Fruit fly (Drosophila melanogaster) whole organism, adult: ENCODE results near the gene CG7557.

ENCODE experiments used
- CG11617 ChIP-seq: fragments of 200-800 bp; sonication (Bioruptor generic); optimal IDR thresholded peaks from 2 replicates; lab custom pipeline; 2017; ENCODE audit warnings: mild to moderate bottlenecking, missing biosample characterization, missing genetic modification reagents, missing genetic modification characterization
- CG12768 ChIP-seq: fragments of 200-800 bp; sonication (Bioruptor generic); optimal IDR thresholded peaks from 2 replicates; lab custom pipeline; 2017; ENCODE audit warnings: missing biosample characterization, missing genetic modification characterization, mild to moderate bottlenecking, moderate library complexity, missing genetic modification reagents
- CG14711 ChIP-seq: fragments of 200-800 bp; sonication (Bioruptor generic); optimal IDR thresholded peaks from 2 replicates; lab custom pipeline; 2018; ENCODE audit warnings: missing biosample characterization, mild to moderate bottlenecking, missing genetic modification characterization, moderate library complexity
- CG1620 ChIP-seq: fragments of 200-800 bp; sonication (Bioruptor generic); optimal IDR thresholded peaks from 2 replicates; lab custom pipeline; 2016; ENCODE audit warnings: missing biosample characterization, missing genetic modification characterization
- CG33017 ChIP-seq: fragments of 200-800 bp; sonication (Bioruptor generic); optimal IDR thresholded peaks from 2 replicates; lab custom pipeline; 2018; ENCODE audit warnings: missing biosample characterization, mild to moderate bottlenecking, missing genetic modification characterization, moderate library complexity
- CG5204 ChIP-seq: fragments of 200-800 bp; sonication (Bioruptor generic); optimal IDR thresholded peaks from 2 replicates; lab custom pipeline; 2016; ENCODE audit warnings: missing biosample characterization, missing genetic modification characterization
- CG7045 ChIP-seq: fragments of 200-800 bp; sonication (Bioruptor generic); optimal IDR thresholded peaks from 2 replicates; lab custom pipeline; 2017; ENCODE audit warnings: missing biosample characterization, mild to moderate bottlenecking, missing genetic modification characterization
- CG7101 ChIP-seq: fragments of 200-800 bp; sonication (Bioruptor generic); optimal IDR thresholded peaks from 2 replicates; lab custom pipeline; 2018; ENCODE audit warnings: missing biosample characterization, mild to moderate bottlenecking, missing genetic modification characterization, moderate library complexity
- Clk ChIP-seq: fragments of 200-800 bp; sonication (Bioruptor generic); optimal IDR thresholded peaks from 2 replicates; lab custom pipeline; 2017; ENCODE audit warnings: missing biosample characterization, missing genetic modification characterization
- Crg-1 ChIP-seq: fragments of 200-800 bp; sonication (Bioruptor generic); optimal IDR thresholded peaks from 2 replicates; lab custom pipeline; 2016; ENCODE audit warnings: missing biosample characterization, missing genetic modification characterization
- Hr96 ChIP-seq: fragments of 200-800 bp; sonication (Bioruptor generic); optimal IDR thresholded peaks from 2 replicates; lab custom pipeline; 2016; ENCODE audit warnings: missing biosample characterization, missing genetic modification characterization
- Mnt ChIP-seq: fragments of 200-800 bp; sonication (Bioruptor generic); optimal IDR thresholded peaks from 2 replicates; lab custom pipeline; 2016; ENCODE audit warnings: missing biosample characterization, mild to moderate bottlenecking, missing genetic modification characterization
- bab1 ChIP-seq: fragments of 200-800 bp; sonication (Bioruptor generic); optimal IDR thresholded peaks from 3 replicates; lab custom pipeline; 2019; ENCODE audit warnings: missing biosample characterization, mild to moderate bottlenecking, missing genetic modification characterization, moderate library complexity
- cic ChIP-seq: fragments of 200-800 bp; sonication (Bioruptor generic); optimal IDR thresholded peaks from 2 replicates; lab custom pipeline; 2017; ENCODE audit warnings: missing biosample characterization, mild to moderate bottlenecking, missing genetic modification characterization, moderate library complexity
- cnc ChIP-seq, 2 experiments: fragments of >200 bp; optimal IDR thresholded peaks; 2 replicates each; lab custom pipeline; 2017
- kay ChIP-seq: fragments of 200-800 bp; sonication (Bioruptor generic); peaks from one replicate; lab custom pipeline; 2016; ENCODE audit warnings: missing biosample characterization, missing genetic modification characterization, borderline replicate concordance
- ovo ChIP-seq: fragments of 200-800 bp; sonication (Bioruptor generic); optimal IDR thresholded peaks from 2 replicates; lab custom pipeline; 2016; ENCODE audit warnings: missing biosample characterization, missing genetic modification characterization
- pad ChIP-seq: fragments of 200-800 bp; sonication (Bioruptor generic); optimal IDR thresholded peaks from 3 replicates; lab custom pipeline; 2017; ENCODE audit warnings: missing biosample characterization, missing genetic modification characterization, mild to moderate bottlenecking, moderate library complexity, missing genetic modification reagents
- tj ChIP-seq: fragments of 200-800 bp; sonication (Bioruptor generic); optimal IDR thresholded peaks from 3 replicates; lab custom pipeline; 2017; ENCODE audit warnings: missing biosample characterization, mild to moderate bottlenecking, missing genetic modification characterization, moderate library complexity
- toe ChIP-seq: fragments of 200-800 bp; sonication (Bioruptor generic); optimal IDR thresholded peaks from 2 replicates; lab custom pipeline; 2016; ENCODE audit warnings: missing biosample characterization, missing genetic modification characterization

Gene CG7557

DNA sequence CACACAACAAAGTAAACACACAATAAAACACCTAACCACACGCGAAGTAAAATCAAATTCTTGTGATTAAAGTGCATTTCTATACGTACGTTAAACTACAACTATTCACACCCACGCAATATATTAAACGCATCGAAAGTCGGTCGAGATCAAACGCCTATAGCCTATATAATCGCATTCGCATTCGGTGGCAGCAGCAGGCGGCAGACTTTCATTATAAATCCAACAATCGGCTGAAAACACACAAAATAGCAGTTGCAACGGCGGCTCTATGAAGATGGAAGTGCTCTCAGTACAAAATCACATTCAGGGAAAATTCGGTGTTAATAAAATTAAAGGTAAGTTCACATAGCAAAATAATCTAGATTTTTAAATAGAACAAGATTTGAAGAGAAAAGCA is 43.3 kb downstream of the CG7557 start:
- no peak for TF ChIP-seq cic (GFP tag; lab: Kevin White, UChicago)
- no peak for TF ChIP-seq bab1
- no peak for TF ChIP-seq CG7045
- no peak for TF ChIP-seq Clk
- TF ChIP-seq Crg-1 (GFP tag; lab: Kevin White, UChicago) = no peak
- TF ChIP-seq CG14711 (tag; lab: Kevin White, UChicago) = no peak
- no peak for TF ChIP-seq kay (GFP tag; lab: Kevin White, UChicago)
- no peak for TF ChIP-seq pad (GFP tag; lab: Kevin White, UChicago)
- TF ChIP-seq Hr96 (GFP tag; lab: Kevin White, UChicago) = no peak
- TF ChIP-seq CG1620 (GFP tag; lab: Kevin White, UChicago) = no peak
- no peak for TF ChIP-seq CG33017
- no peak for TF ChIP-seq CG5204 (GFP tag; lab: Kevin White, UChicago)
- no peak for TF ChIP-seq CG11617
- TF ChIP-seq CG12768 (GFP tag; lab: Kevin White, UChicago) = no peak

- no peak for TF ChIP-seq Clk
- no peak for TF ChIP-seq ovo (GFP tag; lab: Kevin White, UChicago)
- no peak for TF ChIP-seq CG11617
- TF ChIP-seq tj = no peak
- no peak for TF ChIP-seq kay (GFP tag; lab: Kevin White, UChicago)
- TF ChIP-seq Crg-1 (GFP tag; lab: Kevin White, UChicago) = no peak
- TF ChIP-seq Hr96 (GFP tag; lab: Kevin White, UChicago) = no peak
- no peak for TF ChIP-seq CG14711 (tag; lab: Kevin White, UChicago)
- no peak for TF ChIP-seq cnc (optimal IDR thresholded peaks at IDR 0.05; lab: Kevin White, UChicago)
- TF ChIP-seq toe (GFP tag; lab: Kevin White, UChicago) = no peak
- no peak for TF ChIP-seq CG33017
- TF ChIP-seq Mnt = no peak
- TF ChIP-seq bab1 = no peak
- TF ChIP-seq CG12768 (GFP tag; lab: Kevin White, UChicago) = no peak
- TF ChIP-seq CG1620 (GFP tag; lab: Kevin White, UChicago) = no peak
- TF ChIP-seq cic (GFP tag; lab: Kevin White, UChicago) = no peak
- TF ChIP-seq CG7101 = no peak
Measured at dm6 chr3L:11489489-11489888, 44.5 kb downstream of the CG7557 start.

DNA sequence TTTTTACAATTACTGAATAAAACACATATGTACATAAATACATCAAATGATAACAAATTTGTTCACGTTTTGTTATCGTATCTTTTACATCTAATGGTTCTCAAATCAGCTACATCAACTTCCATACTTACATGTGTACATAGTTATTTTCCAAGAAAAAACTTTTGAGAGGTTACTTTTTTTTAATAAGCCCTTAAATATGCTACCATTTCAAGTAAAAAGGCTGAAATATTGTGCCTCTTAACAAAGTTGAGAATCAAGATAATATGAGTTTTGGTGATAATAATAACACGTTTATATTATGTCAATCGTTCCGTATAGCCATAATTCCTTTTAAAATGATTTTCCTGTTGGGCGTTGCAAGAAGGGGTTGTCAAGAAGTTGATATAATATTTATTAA is 45.6 kb downstream of the CG7557 start:
- TF ChIP-seq kay (GFP tag; lab: Kevin White, UChicago) (peak; percentile 70), ovo (GFP tag; lab: Kevin White, UChicago) (no peak)

DNA sequence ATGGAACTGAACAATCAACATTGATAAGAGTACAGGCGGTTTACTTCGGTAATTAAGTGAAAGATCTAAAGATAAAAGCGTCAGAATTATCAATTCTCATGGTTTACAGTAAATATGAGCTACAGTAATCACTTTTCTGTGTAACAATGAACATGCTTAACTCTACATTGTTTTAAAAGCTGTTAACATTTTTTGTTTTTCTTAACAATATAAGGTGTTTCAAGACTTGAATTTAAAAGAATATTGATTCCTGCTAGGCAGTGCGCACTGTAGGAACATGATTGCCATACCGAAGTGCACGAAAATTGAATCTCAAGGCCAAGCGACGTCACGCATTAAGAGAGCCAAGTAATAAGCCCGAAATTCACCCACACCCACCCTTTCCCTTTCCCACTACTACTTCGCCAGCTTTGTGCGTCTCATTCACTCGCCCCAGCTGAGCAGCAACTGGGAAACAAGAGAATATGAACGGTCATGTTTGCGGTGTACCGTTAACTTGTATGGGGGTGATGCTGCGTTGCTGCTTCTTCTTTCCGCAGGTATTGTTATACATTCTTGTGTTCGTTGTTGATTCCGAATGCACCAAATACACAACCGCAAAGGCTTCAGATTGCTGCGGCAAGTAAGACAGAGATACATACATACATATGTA is 46.4 kb downstream of the CG7557 start:
- TF ChIP-seq ovo (GFP tag; lab: Kevin White, UChicago) = peak; percentile 91
- peak; percentile 96 for TF ChIP-seq pad (GFP tag; lab: Kevin White, UChicago)
- TF ChIP-seq CG5204 (GFP tag; lab: Kevin White, UChicago) = no peak
- no peak for TF ChIP-seq toe (GFP tag; lab: Kevin White, UChicago)
- TF ChIP-seq CG7045 = peak; percentile 36
- TF ChIP-seq cnc (optimal IDR thresholded peaks at IDR 0.05; lab: Kevin White, UChicago) = no peak
- TF ChIP-seq CG33017 = peak; percentile 7
- TF ChIP-seq bab1 = peak; percentile 85
- TF ChIP-seq Clk = no peak
- TF ChIP-seq CG12768 (GFP tag; lab: Kevin White, UChicago) = no peak
- TF ChIP-seq CG14711 (tag; lab: Kevin White, UChicago) = peak; percentile 62
- no peak for TF ChIP-seq CG1620 (GFP tag; lab: Kevin White, UChicago)
- TF ChIP-seq CG7101 = peak; percentile 51
- TF ChIP-seq Hr96 (GFP tag; lab: Kevin White, UChicago) = peak; percentile 28

DNA sequence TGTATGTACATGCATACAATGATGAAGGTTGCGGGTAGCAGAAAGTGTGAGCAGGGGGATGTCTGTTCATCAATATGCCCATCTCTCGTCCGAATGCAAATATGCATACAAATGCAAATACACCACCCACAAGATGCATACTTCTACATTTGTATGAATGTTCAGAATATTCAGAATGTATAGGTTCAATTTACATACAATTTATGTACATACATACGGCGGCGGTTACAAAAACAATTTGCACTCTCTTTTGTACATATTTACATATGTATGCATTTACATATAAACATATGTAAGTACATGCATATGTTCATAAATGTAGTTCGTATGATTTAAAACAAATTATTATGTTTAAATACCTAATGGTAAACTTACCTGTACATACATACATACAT is 46.9 kb downstream of the CG7557 start:
- TF ChIP-seq CG11617 (no peak), kay (GFP tag; lab: Kevin White, UChicago) (peak; percentile 70), toe (GFP tag; lab: Kevin White, UChicago) (no peak)

dm6 chr3L:11492457-11492856 is 47.5 kb downstream of the CG7557 start:
- TF ChIP-seq Crg-1 (GFP tag; lab: Kevin White, UChicago) (no peak), CG7101 (no peak), bab1 (peak; percentile 23), toe (GFP tag; lab: Kevin White, UChicago) (no peak), cic (GFP tag; lab: Kevin White, UChicago) (no peak), tj (peak; percentile 27), cnc (optimal IDR thresholded peaks at IDR 0.05; lab: Kevin White, UChicago) (no peak), Mnt (peak; percentile 16), ovo (GFP tag; lab: Kevin White, UChicago) (peak; percentile 74), CG14711 (tag; lab: Kevin White, UChicago) (no peak), pad (GFP tag; lab: Kevin White, UChicago) (peak; percentile 99)

- TF ChIP-seq Crg-1 (GFP tag; lab: Kevin White, UChicago) (peak; percentile 39), Mnt (no peak), tj (peak; percentile 57), bab1 (peak; percentile 41), ovo (GFP tag; lab: Kevin White, UChicago) (peak; percentile 26), pad (GFP tag; lab: Kevin White, UChicago) (peak; percentile 84), CG7045 (no peak)
Measured at dm6 chr3L:11493090-11493807, 48.3 kb downstream of the CG7557 start.
